Worm (Caenorhabditis elegans) whole organism, midembryonic: ENCODE results near the gene C36H8.1.

Source experiments
- T22C8.4 ChIP-seq: fragments of 200-800 bp; sonication (Bioruptor generic); IDR thresholded peaks from 2 replicates; pipeline ENCODE4 v1.3.6; 2022; ENCODE audit warnings: missing genetic modification characterization, missing compliant biosample characterization
- cog-1 ChIP-seq: sonication (generic microtip); optimal IDR thresholded peaks from 2 replicates; lab custom pipeline; 2016; ENCODE audit warnings: missing genetic modification characterization, missing compliant biosample characterization
- flt-1 ChIP-seq: fragments of 200-800 bp; sonication (Bioruptor generic); IDR thresholded peaks from 2 replicates; pipeline ENCODE4 v1.3.6; 2022; ENCODE audit warnings: missing genetic modification characterization, missing compliant biosample characterization
- klf-2 ChIP-seq: fragments of 200-800 bp; sonication (Bioruptor generic); conservative IDR thresholded peaks from 2 replicates; pipeline ENCODE4 v1.3.6; 2022; ENCODE audit warnings: missing genetic modification reagents, missing genetic modification characterization, missing compliant biosample characterization
- med-1 ChIP-seq: sonication (generic microtip); optimal IDR thresholded peaks from 2 replicates; lab custom pipeline; 2017; ENCODE audit warnings: missing genetic modification characterization, mild to moderate bottlenecking, missing compliant biosample characterization, antibody characterized with exemption, missing genetic modification reagents; ENCODE audit not compliant: insufficient read depth
- ref-1 ChIP-seq: fragments of 200-800 bp; sonication (Bioruptor generic); conservative IDR thresholded peaks from 2 replicates; pipeline ENCODE4 v1.3.6; 2022; ENCODE audit warnings: missing genetic modification reagents, missing genetic modification characterization, missing compliant biosample characterization
- tab-1 ChIP-seq: fragments of 200-800 bp; sonication (Bioruptor generic); IDR thresholded peaks from 2 replicates; pipeline ENCODE4 v1.3.6; 2022; ENCODE audit warnings: missing genetic modification characterization, missing compliant biosample characterization
- ztf-23 ChIP-seq: fragments of 200-800 bp; sonication (Bioruptor generic); IDR thresholded peaks from 2 replicates; pipeline ENCODE4 v1.3.6; 2022; ENCODE audit warnings: missing genetic modification reagents, missing genetic modification characterization, missing compliant biosample characterization
- ztf-29 ChIP-seq: fragments of 200-800 bp; sonication (Bioruptor generic); IDR thresholded peaks from 2 replicates; pipeline ENCODE4 v1.3.6; 2022; ENCODE audit warnings: missing genetic modification reagents, missing genetic modification characterization, missing compliant biosample characterization

The C36H8.1 gene

DNA sequence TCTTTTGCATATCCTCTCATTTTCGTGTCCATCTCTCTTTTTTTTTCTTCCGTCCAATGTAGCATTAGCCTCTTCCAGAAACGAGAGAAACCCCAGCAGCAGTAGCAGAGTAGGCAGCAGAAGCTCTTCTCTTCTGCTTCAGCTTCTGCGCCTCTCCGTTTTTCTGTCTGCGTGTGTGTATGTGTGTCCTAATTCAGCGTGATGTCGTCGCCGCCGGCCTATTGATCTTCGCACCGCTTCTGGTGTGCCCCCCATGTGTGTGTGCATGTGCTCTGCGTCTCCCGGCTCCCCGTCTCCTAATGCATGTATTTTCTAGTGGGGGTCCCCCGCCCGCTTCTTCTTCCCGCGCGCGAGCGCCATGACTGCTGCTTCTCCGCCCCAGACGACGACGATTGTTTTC lies 26.8 kb upstream of the C36H8.1 start:
- TF ChIP-seq ztf-29 (GFP tag; lab: Robert Waterston, UW) (no peak), flt-1 (peak; percentile 62; the same call in 1 of the 2 replicates)

DNA sequence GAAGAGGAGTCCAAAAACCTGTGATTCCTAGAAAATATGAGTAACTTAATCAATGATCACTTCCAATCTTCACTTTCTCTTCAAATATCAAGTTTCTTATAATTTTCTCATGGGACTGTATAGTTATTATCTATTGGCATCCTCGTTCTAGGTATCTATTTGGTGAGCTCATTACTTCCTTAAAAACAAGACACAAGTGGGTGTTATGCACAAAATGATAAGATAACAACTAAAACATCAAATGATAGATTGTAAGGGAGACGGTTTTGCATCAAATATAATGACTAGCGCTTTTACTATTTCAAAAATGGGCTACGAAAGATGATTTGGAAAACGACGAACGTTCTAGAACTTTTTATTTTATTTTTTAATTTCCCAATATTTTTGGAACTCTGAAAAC lies 20.5 kb upstream of the C36H8.1 start, which contains the start of gene ZK897.10:
Gene ZK897.10 (plus strand): TSS at position 285 of the 400 bp plus-strand sequence.
- no peak for TF ChIP-seq flt-1
- no peak for TF ChIP-seq cog-1 (tag; lab: Kevin White, UChicago)
- TF ChIP-seq tab-1 (GFP tag; lab: Robert Waterston, UW), result no peak

DNA sequence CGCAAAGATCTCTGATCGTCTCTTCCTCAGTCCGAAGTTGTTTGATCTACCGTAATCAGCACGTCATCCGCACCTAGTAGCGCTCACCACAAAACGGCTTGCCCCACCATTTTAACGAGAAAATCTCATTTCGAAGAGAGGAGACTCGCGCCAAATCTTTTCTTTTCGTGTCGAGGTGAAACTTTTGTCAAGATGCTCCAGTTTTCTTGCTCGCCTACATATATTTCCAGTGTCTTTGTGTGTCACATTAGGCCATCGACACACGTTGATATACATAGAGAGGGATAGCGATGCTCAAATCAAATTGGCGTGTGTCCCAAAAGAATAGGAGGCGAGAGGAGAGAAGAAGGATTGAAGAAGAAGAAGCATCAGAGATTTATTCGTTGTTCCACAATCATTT lies 18.2 kb upstream of the C36H8.1 start:
- TF ChIP-seq ztf-23 (GFP tag; lab: Robert Waterston, UW) (no peak), flt-1 (no peak)

DNA sequence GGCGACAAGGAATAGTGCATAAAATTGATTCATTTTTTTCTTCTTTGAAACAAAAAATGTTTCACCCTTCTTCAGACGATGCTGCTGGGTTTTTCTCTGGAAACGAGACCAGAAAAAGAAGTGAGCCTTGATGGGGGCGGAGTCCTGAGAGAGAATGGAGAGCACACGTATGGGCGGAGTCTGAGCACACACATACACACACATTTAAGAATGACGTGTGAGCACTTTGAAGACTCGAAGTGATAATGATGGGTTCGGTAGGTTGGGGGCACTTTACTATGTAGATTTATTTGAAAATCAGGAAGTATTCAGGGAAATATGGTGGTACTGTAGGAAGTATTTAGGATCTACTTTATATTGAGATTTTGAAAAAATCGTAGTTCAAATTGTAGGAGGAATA lies 12.9 kb upstream of the C36H8.1 start, which contains the start of gene flp-9:
Gene flp-9 (minus strand): TSS at position 101 of the 400 bp plus-strand sequence.
- TF ChIP-seq flt-1 (no peak), T22C8.4 (GFP tag; lab: Robert Waterston, UW) (no peak), med-1 (GFP tag; lab: Kevin White, UChicago) (no peak), ref-1 (GFP tag; lab: Robert Waterston, UW) (no peak), tab-1 (GFP tag; lab: Robert Waterston, UW) (no peak), ztf-29 (GFP tag; lab: Robert Waterston, UW) (no peak), klf-2 (no peak), ztf-23 (GFP tag; lab: Robert Waterston, UW) (no peak), cog-1 (tag; lab: Kevin White, UChicago) (no peak)

DNA sequence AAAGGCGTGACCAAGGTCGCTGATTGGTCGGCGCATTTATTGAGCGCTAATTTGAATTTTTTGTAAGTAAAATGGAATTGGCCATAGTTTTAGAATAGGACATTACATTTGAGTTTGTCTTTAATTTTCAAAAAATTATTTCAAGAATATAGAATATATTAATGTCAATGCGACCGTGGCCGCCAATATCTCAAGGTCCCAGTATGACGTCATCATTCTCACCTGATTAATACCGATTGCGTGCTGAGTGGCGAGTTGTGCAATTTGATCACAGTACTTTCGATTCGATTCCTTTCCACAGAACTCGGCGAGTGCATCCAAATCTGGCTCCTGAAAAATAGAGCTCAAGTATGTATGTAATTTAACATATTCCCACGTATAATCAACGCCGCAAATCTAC lies 11.0 kb upstream of the C36H8.1 start:
- TF ChIP-seq flt-1, result no peak
- no peak for TF ChIP-seq cog-1 (tag; lab: Kevin White, UChicago)
- no peak for TF ChIP-seq ztf-23 (GFP tag; lab: Robert Waterston, UW)
- no peak for TF ChIP-seq klf-2
- no peak for TF ChIP-seq T22C8.4 (GFP tag; lab: Robert Waterston, UW)
- no peak for TF ChIP-seq tab-1 (GFP tag; lab: Robert Waterston, UW)
- TF ChIP-seq ztf-29 (GFP tag; lab: Robert Waterston, UW), result no peak
- no peak for TF ChIP-seq ref-1 (GFP tag; lab: Robert Waterston, UW)
- TF ChIP-seq med-1 (GFP tag; lab: Kevin White, UChicago), result no peak

DNA sequence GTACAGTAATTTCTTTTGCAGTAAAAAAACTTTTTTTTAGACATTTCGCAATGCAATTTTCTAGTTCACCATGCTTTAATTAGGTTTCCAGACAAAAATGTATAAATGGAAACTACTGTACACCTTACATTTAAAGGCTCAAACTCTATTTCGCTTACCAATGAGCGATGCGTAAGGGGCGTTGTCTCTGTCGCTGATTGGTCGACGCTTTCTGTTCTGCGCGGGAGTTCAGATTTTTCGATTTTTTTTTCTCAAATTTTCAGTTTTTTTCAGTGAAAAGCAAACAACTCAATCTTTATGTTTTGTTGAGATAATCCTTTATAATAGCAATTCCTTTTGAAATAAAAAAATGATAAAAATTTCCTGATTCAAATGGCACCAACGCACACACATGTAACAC lies 9.6 kb upstream of the C36H8.1 start:
- TF ChIP-seq cog-1 (tag; lab: Kevin White, UChicago), result no peak
- no peak for TF ChIP-seq med-1 (GFP tag; lab: Kevin White, UChicago)
- no peak for TF ChIP-seq flt-1
- TF ChIP-seq T22C8.4 (GFP tag; lab: Robert Waterston, UW), result no peak
- TF ChIP-seq ref-1 (GFP tag; lab: Robert Waterston, UW), result no peak
- TF ChIP-seq ztf-29 (GFP tag; lab: Robert Waterston, UW), result no peak
- TF ChIP-seq ztf-23 (GFP tag; lab: Robert Waterston, UW), result no peak
- no peak for TF ChIP-seq tab-1 (GFP tag; lab: Robert Waterston, UW)
- TF ChIP-seq klf-2, result no peak

DNA sequence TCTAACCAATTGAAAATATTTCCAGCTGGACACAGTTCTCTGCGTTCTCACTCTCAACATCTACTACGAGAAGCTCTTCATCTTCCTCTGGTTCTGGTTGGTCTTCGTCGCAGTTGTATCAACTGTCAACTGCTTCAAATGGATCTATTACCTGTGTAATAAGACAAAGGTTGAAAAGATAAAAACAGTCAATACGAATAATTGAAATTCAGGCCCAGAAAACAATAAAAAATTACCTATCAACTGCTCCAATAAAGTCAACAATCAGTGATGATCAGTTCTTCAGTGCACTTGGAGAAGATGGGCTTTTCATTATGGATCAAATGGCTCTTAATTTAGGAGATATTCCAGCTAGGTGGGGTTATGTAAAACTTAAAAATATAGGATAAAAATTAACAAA lies 4.1 kb upstream of the C36H8.1 start:
- TF ChIP-seq flt-1 (no peak), klf-2 (no peak), tab-1 (GFP tag; lab: Robert Waterston, UW) (no peak), ztf-29 (GFP tag; lab: Robert Waterston, UW) (no peak), ref-1 (GFP tag; lab: Robert Waterston, UW) (no peak), med-1 (GFP tag; lab: Kevin White, UChicago) (no peak), cog-1 (tag; lab: Kevin White, UChicago) (no peak), T22C8.4 (GFP tag; lab: Robert Waterston, UW) (no peak), ztf-23 (GFP tag; lab: Robert Waterston, UW) (no peak)

DNA sequence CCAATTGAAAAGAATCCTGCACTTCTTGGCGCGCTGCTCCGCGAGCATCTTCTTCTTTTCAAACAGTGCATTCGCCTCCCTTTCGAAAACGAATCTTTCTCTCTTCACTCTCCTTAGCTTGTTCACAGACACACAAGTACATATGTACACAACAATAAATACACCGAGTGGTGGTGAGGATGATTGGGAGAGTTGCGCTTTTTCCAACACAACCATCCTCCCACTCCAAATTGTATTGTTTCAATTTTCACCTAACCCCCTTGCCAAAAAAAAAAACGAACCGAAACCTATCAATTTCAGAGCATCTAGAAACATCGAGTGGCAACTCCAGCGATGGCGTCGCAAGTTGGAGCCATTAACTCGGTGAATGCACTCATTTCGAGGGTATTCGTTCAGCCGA lies 1.7 kb upstream of the C36H8.1 start, which contains the start of gene inx-6:
Gene inx-6 (plus strand): TSS at position 301 of the 400 bp plus-strand sequence.
- TF ChIP-seq flt-1 (no peak), ref-1 (GFP tag; lab: Robert Waterston, UW) (no peak), tab-1 (GFP tag; lab: Robert Waterston, UW) (no peak), T22C8.4 (GFP tag; lab: Robert Waterston, UW) (no peak), ztf-23 (GFP tag; lab: Robert Waterston, UW) (no peak), klf-2 (no peak), cog-1 (tag; lab: Kevin White, UChicago) (no peak), ztf-29 (GFP tag; lab: Robert Waterston, UW) (no peak), med-1 (GFP tag; lab: Kevin White, UChicago) (no peak)

DNA sequence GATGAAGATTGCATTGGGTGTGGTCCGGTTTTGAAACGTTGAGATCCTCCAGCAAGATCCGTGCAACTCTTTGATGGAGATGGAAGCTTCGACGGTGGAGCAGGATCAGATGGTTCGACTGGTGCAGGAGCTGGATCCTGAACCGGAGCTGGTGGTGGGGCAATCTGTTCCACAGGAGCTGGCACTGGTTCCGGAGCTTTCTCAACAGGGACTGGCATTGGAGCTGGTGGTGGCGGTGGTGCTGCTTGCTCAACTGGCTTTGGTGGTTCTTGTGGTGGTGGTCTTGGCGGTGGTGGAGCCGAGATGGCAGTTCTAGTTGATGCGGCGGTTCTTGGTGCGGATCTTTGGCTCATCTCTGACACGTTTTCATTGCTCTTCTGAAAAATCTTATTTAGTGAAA lies 933 bp downstream of the C36H8.1 start:
- TF ChIP-seq tab-1 (GFP tag; lab: Robert Waterston, UW) (no peak), med-1 (GFP tag; lab: Kevin White, UChicago) (no peak), klf-2 (no peak), ztf-29 (GFP tag; lab: Robert Waterston, UW) (no peak), ztf-23 (GFP tag; lab: Robert Waterston, UW) (no peak), cog-1 (tag; lab: Kevin White, UChicago) (no peak), T22C8.4 (GFP tag; lab: Robert Waterston, UW) (no peak), ref-1 (GFP tag; lab: Robert Waterston, UW) (no peak)

DNA sequence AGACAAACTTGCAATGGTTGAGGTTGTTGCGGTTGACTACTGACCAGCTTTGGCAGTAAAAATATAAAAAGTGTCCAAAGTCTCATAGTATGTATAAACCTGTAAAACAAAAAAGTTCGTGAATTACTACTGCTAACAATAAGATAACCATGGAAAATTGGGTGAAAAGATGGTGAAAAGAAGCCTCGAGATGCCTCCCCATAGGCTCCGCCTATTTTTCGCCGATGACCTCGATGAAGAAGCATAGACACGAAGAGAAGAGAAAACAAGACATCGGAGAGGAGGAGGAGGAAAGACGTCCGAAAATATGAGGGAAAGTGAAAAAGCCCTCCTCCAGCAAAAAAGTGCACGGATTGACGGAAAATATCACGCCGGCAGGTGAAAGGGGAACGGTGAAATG lies 3.2 kb downstream of the C36H8.1 start, which contains the start of gene T23F6.5:
Gene T23F6.5 (minus strand): TSS at position 101 of the 400 bp plus-strand sequence.
- TF ChIP-seq ztf-29 (GFP tag; lab: Robert Waterston, UW), result no peak
- TF ChIP-seq tab-1 (GFP tag; lab: Robert Waterston, UW), result no peak
- TF ChIP-seq ref-1 (GFP tag; lab: Robert Waterston, UW), result no peak
- TF ChIP-seq T22C8.4 (GFP tag; lab: Robert Waterston, UW), result no peak
- no peak for TF ChIP-seq klf-2
- no peak for TF ChIP-seq ztf-23 (GFP tag; lab: Robert Waterston, UW)
- no peak for TF ChIP-seq med-1 (GFP tag; lab: Kevin White, UChicago)
- no peak for TF ChIP-seq cog-1 (tag; lab: Kevin White, UChicago)
- TF ChIP-seq flt-1, result no peak
